Worm (Caenorhabditis elegans) whole organism, L4/young adult: ENCODE measurements around the gene T25F10.3.

Source experiments
- W03F9.2 ChIP-seq: fragments of 150-350 bp; optimal IDR thresholded peaks from 2 replicates; lab custom pipeline; 2014; ENCODE audit warnings: missing biosample characterization, missing genetic modification characterization
- dao-5 ChIP-seq: sonication (generic microtip); optimal IDR thresholded peaks from 2 replicates; lab custom pipeline; 2016; ENCODE audit warnings: missing genotype, missing genetic modification characterization, moderate library complexity, missing compliant biosample characterization
- him-1 ChIP-seq: sonication (generic microtip); optimal IDR thresholded peaks from 2 replicates; lab custom pipeline; 2016; ENCODE audit warnings: missing genotype, missing genetic modification reagents, missing genetic modification characterization, missing compliant biosample characterization

DNA sequence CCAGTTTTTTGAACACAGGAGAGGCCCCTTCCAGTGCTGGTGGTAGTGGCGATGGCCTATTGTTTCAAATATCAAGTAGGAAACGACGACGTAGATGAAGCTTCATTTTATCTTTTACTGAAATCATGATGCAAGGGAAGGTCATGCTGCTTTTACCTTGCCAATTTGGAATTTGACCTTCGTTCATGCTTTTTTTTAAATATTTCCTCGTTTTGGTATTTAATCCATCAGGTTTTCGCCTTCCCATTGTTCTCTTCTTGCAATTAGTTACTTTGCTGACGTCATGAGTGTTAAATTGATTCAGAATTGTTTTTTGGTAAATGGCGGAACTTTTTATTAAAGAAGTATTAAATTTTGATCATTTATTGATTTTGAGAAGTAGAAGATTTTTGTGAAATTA is 8.8 kb upstream of the T25F10.3 start:
- TF ChIP-seq him-1 (tag; lab: Kevin White, UChicago) (no peak), W03F9.2 (no peak), dao-5 (no peak)
